In the genomic region with DNA sequence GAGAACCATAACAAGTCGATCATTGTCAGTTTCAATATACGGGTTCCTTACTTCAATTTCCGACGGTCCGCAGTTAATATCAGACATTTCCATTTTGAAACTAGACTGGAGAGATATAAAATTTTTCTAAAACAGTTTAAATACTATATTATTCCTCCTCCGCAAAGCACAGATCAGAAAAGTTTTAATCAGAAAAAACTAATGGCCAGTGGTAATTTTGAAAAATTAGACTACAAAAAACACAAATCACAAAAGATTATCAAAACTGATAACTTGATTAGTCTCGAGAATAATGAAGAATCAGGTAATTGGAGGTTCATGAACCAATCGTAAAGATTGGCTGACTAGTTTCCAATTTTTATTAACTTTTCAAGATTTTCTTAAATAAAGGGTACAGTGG, we compare ENCODE assay signal across 3 worm cellular contexts.
TF ChIP-seq lines count a peak whose summit lies in the region.

Gene T06C12.9, minus strand, starts transcription at position 101 of the 400 bp plus-strand sequence.

TF ChIP-seq in whole organism, L1 larva, 84 proteins besides CTCF, POLR2A, EP300 and RAD21:
- TF ChIP-seq nhr-85 (tag; lab: Kevin White, UChicago), result peak; percentile 20
- no peak for TF ChIP-seq alr-1 (tag; optimal IDR thresholded peaks at IDR 0.05; lab: Kevin White, UChicago; ENCODE audit: borderline replicate concordance)

TF ChIP-seq in whole organism, L3 larva, 47 proteins besides CTCF, POLR2A, EP300 and RAD21:
- TF ChIP-seq pqm-1 (tag; optimal IDR thresholded peaks at IDR 0.05; lab: Kevin White, UChicago) (peak; percentile 9), fos-1 (tag; optimal IDR thresholded peaks at IDR 0.05; lab: Kevin White, UChicago) (no peak), ama-1 (optimal IDR thresholded peaks at IDR 0.05; lab: Kevin White, UChicago) (no peak)

TF ChIP-seq in whole organism, L4 larva, 104 proteins besides CTCF, POLR2A, EP300 and RAD21:
- TF ChIP-seq mdt-29 (GFP tag; IDR thresholded peaks at IDR 0.05; lab: Robert Waterston, UW) (no peak), nhr-28 (tag; optimal IDR thresholded peaks at IDR 0.05; lab: Kevin White, UChicago) (peak; percentile 3), egl-43 (GFP tag; IDR thresholded peaks at IDR 0.05; lab: Robert Waterston, UW) (no peak)

Comparison
In these comparisons a context has a peak if more than half of its experiments do, and no peak if none do; other contexts are left out.
1. Of the 29 proteins assayed by ChIP-seq in both whole organism, L4 larva and whole organism, L1 larva: peak only in whole organism, L4 larva: nhr-28; only in whole organism, L1 larva: none; in both: none; in neither: 28.